Fruit fly (Drosophila melanogaster) Kc167 (cell line): ENCODE results near the gene CG43894.

Experiments
- Myc ChIP-seq: fragments of >200 bp; optimal IDR thresholded peaks from 2 replicates; lab custom pipeline; 2017; ENCODE audit warnings: missing external identifiers
- Sin3A ChIP-seq: fragments of >200 bp; optimal IDR thresholded peaks from 2 replicates; lab custom pipeline; 2018; ENCODE audit warnings: missing external identifiers
- h ChIP-seq: fragments of >200 bp; optimal IDR thresholded peaks from 3 replicates; lab custom pipeline; 2018; ENCODE audit warnings: missing external identifiers
- insv ChIP-seq: fragments of >200 bp; optimal IDR thresholded peaks from 3 replicates; lab custom pipeline; 2018; ENCODE audit warnings: missing external identifiers
- psq ChIP-seq: fragments of >200 bp; optimal IDR thresholded peaks from 2 replicates; lab custom pipeline; 2017; ENCODE audit warnings: missing external identifiers
- ttk ChIP-seq: sonication (Bioruptor generic); optimal IDR thresholded peaks from 2 replicates; lab custom pipeline; 2017; ENCODE audit warnings: missing external identifiers

- TF ChIP-seq insv (lab: Kevin White, UChicago) (no peak), Myc (lab: Kevin White, UChicago) (no peak), psq (lab: Kevin White, UChicago) (no peak), h (no peak), Sin3A (lab: Kevin White, UChicago) (no peak), ttk (lab: Kevin White, UChicago) (no peak)
These were observed 28.2 kb upstream of the CG43894 start, which contains the start of gene CG32107 for dm6 chr3L:12861255-12861899.
